Worm (Caenorhabditis elegans) whole organism, L4 larva: ENCODE measurements around the gene D1053.4.

Experiments used
- F10B5.3 ChIP-seq: sonication (generic microtip); optimal IDR thresholded peaks from 2 replicates; lab custom pipeline; 2016; ENCODE audit warnings: mild to moderate bottlenecking, missing genetic modification characterization, missing compliant biosample characterization
- T26A8.4 ChIP-seq: fragments of 200-800 bp; sonication (Bioruptor generic); IDR thresholded peaks from 2 replicates; pipeline ENCODE4 v1.3.6; 2022; ENCODE audit warnings: missing genetic modification characterization, missing compliant biosample characterization
- Y48G9A.11 ChIP-seq: fragments of 200-800 bp; sonication (Bioruptor generic); IDR thresholded peaks from 2 replicates; pipeline ENCODE4 v1.3.6; 2022; ENCODE audit warnings: missing genetic modification reagents, missing genetic modification characterization, missing compliant biosample characterization
- ZK337.2 ChIP-seq: fragments of 200-800 bp; sonication (Bioruptor generic); IDR thresholded peaks from 2 replicates; pipeline ENCODE4 v1.3.6; 2022; ENCODE audit warnings: missing genetic modification reagents, missing genetic modification characterization, missing compliant biosample characterization
- aha-1 ChIP-seq: fragments of 150-350 bp; peaks from one replicate; lab custom pipeline; 2014; ENCODE audit warnings: missing biosample characterization, missing genetic modification characterization
- ceh-62 ChIP-seq: sonication (generic microtip); optimal IDR thresholded peaks from 2 replicates; lab custom pipeline; 2017; ENCODE audit warnings: missing biosample characterization, missing genetic modification characterization
- ces-1 ChIP-seq: fragments of 150-350 bp; sonication (generic microtip); optimal IDR thresholded peaks from 4 replicates; lab custom pipeline; 2014; ENCODE audit warnings: missing biosample characterization, missing genetic modification reagents, missing genetic modification characterization
- daf-12 ChIP-seq: fragments of 150-350 bp; optimal IDR thresholded peaks from 2 replicates; lab custom pipeline; 2014; ENCODE audit warnings: missing biosample characterization, missing genetic modification reagents, missing genetic modification characterization
- daf-16 ChIP-seq, 3 experiments: sonication (generic microtip); optimal IDR thresholded peaks; 2 replicates each; lab custom pipeline; 2016 to 2017; ENCODE audit warnings: missing genetic modification characterization in 3 of 3, missing genetic modification reagents in 3 of 3, mild to moderate bottlenecking in 2 of 3, missing compliant biosample characterization in 2 of 3, missing biosample characterization in 1 of 3, moderate library complexity in 1 of 3
- daf-19 ChIP-seq: fragments of 200-800 bp; sonication (Bioruptor generic); conservative IDR thresholded peaks from 2 replicates; pipeline ENCODE4 v1.3.6; 2022; ENCODE audit warnings: missing genetic modification characterization, missing compliant biosample characterization
- dmd-6 ChIP-seq: fragments of 200-800 bp; sonication (Bioruptor generic); IDR thresholded peaks from 2 replicates; pipeline ENCODE4 v1.3.6; 2022; ENCODE audit warnings: missing genetic modification reagents, missing genetic modification characterization, missing compliant biosample characterization
- dve-1 ChIP-seq: sonication (generic microtip); optimal IDR thresholded peaks from 2 replicates; lab custom pipeline; 2017; ENCODE audit warnings: antibody characterized with exemption, mild to moderate bottlenecking, missing genetic modification characterization, missing compliant biosample characterization; ENCODE audit not compliant: insufficient read depth
- gei-8 ChIP-seq: fragments of 200-800 bp; sonication (Bioruptor generic); optimal IDR thresholded peaks from 2 replicates; lab custom pipeline; 2018; ENCODE audit warnings: mild to moderate bottlenecking, missing genetic modification characterization, missing compliant biosample characterization
- hlh-11 ChIP-seq: fragments of 200-800 bp; sonication (Bioruptor generic); optimal IDR thresholded peaks from 2 replicates; lab custom pipeline; 2018; ENCODE audit warnings: mild to moderate bottlenecking, missing genetic modification characterization, missing compliant biosample characterization
- lin-39 ChIP-seq: fragments of 150-350 bp; optimal IDR thresholded peaks from 2 replicates; lab custom pipeline; 2014; ENCODE audit warnings: missing biosample characterization, missing genetic modification reagents, missing genetic modification characterization
- madf-9 ChIP-seq: fragments of 200-800 bp; sonication (Bioruptor generic); conservative IDR thresholded peaks from 2 replicates; pipeline ENCODE4 v1.3.6; 2022; ENCODE audit warnings: missing genetic modification reagents, missing genetic modification characterization, missing compliant biosample characterization
- mdl-1 ChIP-seq, 2 experiments: fragments of 150-350 bp in 1 of 2; sonication (generic microtip) in 1 of 2; optimal IDR thresholded peaks; 2 replicates each; lab custom pipeline; 2014 to 2017; ENCODE audit warnings: missing biosample characterization in 2 of 2, missing genetic modification characterization in 2 of 2
- mep-1 ChIP-seq: fragments of 150-350 bp; sonication (generic microtip); optimal IDR thresholded peaks from 3 replicates; lab custom pipeline; 2014; ENCODE audit warnings: missing biosample characterization, missing genetic modification characterization
- mxl-2 ChIP-seq: fragments of 200-800 bp; sonication (Bioruptor generic); conservative IDR thresholded peaks from 2 replicates; pipeline ENCODE4 v1.3.6; 2022; ENCODE audit warnings: missing genetic modification reagents, missing genetic modification characterization, missing compliant biosample characterization
- mxl-3 ChIP-seq: fragments of 200-800 bp; sonication (Bioruptor generic); optimal IDR thresholded peaks from 2 replicates; lab custom pipeline; 2018; ENCODE audit warnings: mild to moderate bottlenecking, missing genetic modification characterization, missing compliant biosample characterization
- nhr-10 ChIP-seq: fragments of 150-350 bp; optimal IDR thresholded peaks from 2 replicates; lab custom pipeline; 2014; ENCODE audit warnings: missing biosample characterization, missing genetic modification characterization
- nhr-111 ChIP-seq: fragments of 200-800 bp; sonication (Bioruptor generic); optimal IDR thresholded peaks from 2 replicates; lab custom pipeline; 2018; ENCODE audit warnings: mild to moderate bottlenecking, missing genetic modification characterization, missing compliant biosample characterization
- nhr-237 ChIP-seq: sonication (generic microtip); optimal IDR thresholded peaks from 2 replicates; lab custom pipeline; 2017; ENCODE audit warnings: missing biosample characterization, missing genetic modification characterization
- nhr-28 ChIP-seq: fragments of 150-350 bp; optimal IDR thresholded peaks from 2 replicates; lab custom pipeline; 2014; ENCODE audit warnings: missing biosample characterization, missing genetic modification characterization
- nhr-6 ChIP-seq: fragments of 150-350 bp; optimal IDR thresholded peaks from 2 replicates; lab custom pipeline; 2014; ENCODE audit warnings: missing biosample characterization, missing genetic modification characterization
- nhr-77 ChIP-seq: fragments of 150-350 bp; optimal IDR thresholded peaks from 2 replicates; lab custom pipeline; 2014; ENCODE audit warnings: missing biosample characterization, missing genetic modification characterization
- pha-4 ChIP-seq, 2 experiments: fragments of 150-350 bp in 1 of 2; fragments of 200-800 bp in 1 of 2; sonication (Bioruptor generic) in 1 of 2; IDR thresholded peaks in 1 of 2; optimal IDR thresholded peaks in 1 of 2; 2 replicates each; pipeline versions ENCODE4 v1.3.6 to Lab custom; 2014 to 2022; ENCODE audit warnings: missing genetic modification characterization in 2 of 2, missing genetic modification reagents in 2 of 2, missing biosample characterization in 1 of 2, missing compliant biosample characterization in 1 of 2
- php-3 ChIP-seq: fragments of 200-800 bp; sonication (Bioruptor generic); IDR thresholded peaks from 2 replicates; pipeline ENCODE4 v1.3.6; 2022; ENCODE audit warnings: missing genetic modification reagents, missing genetic modification characterization, missing compliant biosample characterization
- pqm-1 ChIP-seq: sonication (generic microtip); optimal IDR thresholded peaks from 2 replicates; lab custom pipeline; 2017; ENCODE audit warnings: missing biosample characterization, missing genetic modification characterization
- set-16 ChIP-seq: fragments of 200-800 bp; sonication (Bioruptor generic); IDR thresholded peaks from 2 replicates; pipeline ENCODE4 v1.3.6; 2022; ENCODE audit warnings: missing genetic modification reagents, missing genetic modification characterization, missing compliant biosample characterization
- snpc-4 ChIP-seq: fragments of 150-350 bp; optimal IDR thresholded peaks from 2 replicates; lab custom pipeline; 2014; ENCODE audit warnings: missing biosample characterization, missing genetic modification characterization
- tag-97 ChIP-seq: fragments of 200-800 bp; sonication (Bioruptor generic); IDR thresholded peaks from 2 replicates; pipeline ENCODE4 v1.3.6; 2022; ENCODE audit warnings: missing genetic modification characterization, missing compliant biosample characterization
- unc-62 ChIP-seq, 3 experiments: fragments of 150-350 bp in 1 of 3; sonication (generic microtip); optimal IDR thresholded peaks in 2 of 3; peaks in 1 of 3; 1 replicate in 1 of 3; 2 replicates in 2 of 3; lab custom pipeline; 2014 to 2017; ENCODE audit warnings: missing biosample characterization in 3 of 3, missing genetic modification characterization in 3 of 3, missing genetic modification reagents in 3 of 3, missing genotype in 1 of 3
- zip-11 ChIP-seq: fragments of 200-800 bp; sonication (Bioruptor generic); IDR thresholded peaks from 2 replicates; pipeline ENCODE4 v1.3.6; 2022; ENCODE audit warnings: missing genetic modification characterization, missing compliant biosample characterization

Gene D1053.4

ce11 chrX:11723781-11724201 lies at the start of gene D1053.4:
TSS of gene D1053.4 (minus strand) at chrX:11723800.
- peak in 1 of 2 experiments; percentile 21 for TF ChIP-seq unc-62 (GFP tag; optimal IDR thresholded peaks at IDR 0.05 in 1 of 2; lab: Kevin White, UChicago)
- no peak for TF ChIP-seq unc-62 (tag; optimal IDR thresholded peaks at IDR 0.05; lab: Kevin White, UChicago)
- TF ChIP-seq pha-4 (GFP tag; IDR thresholded peaks at IDR 0.05; lab: Robert Waterston, UW), result no peak
- TF ChIP-seq pha-4 (tag; optimal IDR thresholded peaks at IDR 0.05; lab: Kevin White, UChicago), result no peak
- TF ChIP-seq mdl-1 (tag; optimal IDR thresholded peaks at IDR 0.05; lab: Kevin White, UChicago), result peak in 1 of 2 experiments; percentile 69
- TF ChIP-seq ceh-62 (tag; lab: Kevin White, UChicago), result no peak
- no peak for TF ChIP-seq daf-16 (GFP tag; optimal IDR thresholded peaks at IDR 0.05; lab: Kevin White, UChicago)
- TF ChIP-seq daf-16 (tag; optimal IDR thresholded peaks at IDR 0.05; lab: Kevin White, UChicago), result peak; percentile 98
- TF ChIP-seq hlh-11, result peak; percentile 61
- TF ChIP-seq ces-1 (GFP tag; lab: Kevin White, UChicago), result peak; percentile 69
- TF ChIP-seq php-3 (GFP tag; lab: Robert Waterston, UW), result 0 out of 2 replicates have a peak, but pooled peaks have one; percentile 44
- TF ChIP-seq T26A8.4 (GFP tag; lab: Robert Waterston, UW), result no peak
- TF ChIP-seq nhr-6 (tag; lab: Kevin White, UChicago), result no peak
- peak; percentile 54 for TF ChIP-seq dve-1 (tag; lab: Kevin White, UChicago)
- TF ChIP-seq mxl-2 (GFP tag; lab: Robert Waterston, UW), result no peak
- peak; percentile 55 for TF ChIP-seq mep-1
- peak; percentile 69 for TF ChIP-seq pqm-1 (tag; lab: Kevin White, UChicago)
- peak; percentile 90 for TF ChIP-seq nhr-28
- no peak for TF ChIP-seq nhr-237
- TF ChIP-seq mxl-3 (GFP tag; lab: Kevin White, UChicago), result peak; percentile 12
- TF ChIP-seq, all 104 proteins: peak for 11

ce11 chrX:11769278-11769677 lies 45.7 kb upstream of the D1053.4 start, which contains the start of gene ttx-3:
TSS of gene ttx-3 (minus strand) at chrX:11769378.
- no peak for TF ChIP-seq madf-9 (GFP tag; lab: Robert Waterston, UW)
- no peak for TF ChIP-seq snpc-4 (tag; lab: Kevin White, UChicago)
- no peak for TF ChIP-seq mdl-1 (tag; optimal IDR thresholded peaks at IDR 0.05; lab: Kevin White, UChicago)
- TF ChIP-seq Y48G9A.11, result no peak
- no peak for TF ChIP-seq gei-8
- TF ChIP-seq nhr-237, result no peak
- TF ChIP-seq nhr-111, result no peak
- TF ChIP-seq F10B5.3, result no peak
- no peak for TF ChIP-seq daf-19 (GFP tag; lab: Robert Waterston, UW)
- TF ChIP-seq T26A8.4 (GFP tag; lab: Robert Waterston, UW), result no peak
- no peak for TF ChIP-seq nhr-77 (tag; lab: Kevin White, UChicago)
- no peak for TF ChIP-seq ZK337.2 (GFP tag; lab: Robert Waterston, UW)
- TF ChIP-seq mxl-2 (GFP tag; lab: Robert Waterston, UW), result no peak
- TF ChIP-seq nhr-10 (tag; lab: Kevin White, UChicago), result no peak
- no peak for TF ChIP-seq dmd-6 (GFP tag; lab: Robert Waterston, UW)
- no peak for TF ChIP-seq tag-97 (GFP tag; lab: Robert Waterston, UW)

ce11 chrX:11766432-11766831 lies 42.8 kb upstream of the D1053.4 start:
- TF ChIP-seq set-16 (peak; percentile 69; the same call in 1 of the 2 replicates), unc-62 (GFP tag; optimal IDR thresholded peaks at IDR 0.05 in 1 of 2; lab: Kevin White, UChicago) (peak in 1 of 2 experiments; percentile 52), unc-62 (tag; optimal IDR thresholded peaks at IDR 0.05; lab: Kevin White, UChicago) (no peak), php-3 (GFP tag; lab: Robert Waterston, UW) (no peak)

- TF ChIP-seq daf-19 (GFP tag; lab: Robert Waterston, UW) (no peak), dve-1 (tag; lab: Kevin White, UChicago) (no peak), lin-39 (tag; lab: Kevin White, UChicago) (no peak), aha-1 (tag; lab: Kevin White, UChicago) (peak; percentile 55), daf-12 (tag; lab: Kevin White, UChicago) (no peak), zip-11 (GFP tag; lab: Robert Waterston, UW) (no peak)
Measured at ce11 chrX:11765860-11766259, 42.3 kb upstream of the D1053.4 start.
